Fruit fly (Drosophila melanogaster): ENCODE results near the gene CG6709.
A peak's percentile ranks its signal among the peaks of the same experiment; 100 is the strongest.

Gene CG6709

dm6 chr3L:9864275-9865052, 30.1 kb downstream of the CG6709 start, which contains the start of the genes iPLA2-VIA and Ciz1:
TSS of gene iPLA2-VIA (minus strand) at chr3L:9864349.
TSS of gene Ciz1 (plus strand) at chr3L:9864639.
- TF ChIP-seq Sin3A (optimal IDR thresholded peaks at IDR 0.05) (no peak), psq (optimal IDR thresholded peaks at IDR 0.05) (no peak), insv (optimal IDR thresholded peaks at IDR 0.05) (no peak), ttk (optimal IDR thresholded peaks at IDR 0.05) (no peak), h (optimal IDR thresholded peaks at IDR 0.05) (no peak), Myc (optimal IDR thresholded peaks at IDR 0.05) (no peak)

dm6 chr3L:9863656-9864055, 30.9 kb downstream of the CG6709 start:
- TF ChIP-seq Myc (optimal IDR thresholded peaks at IDR 0.05) (no peak), h (optimal IDR thresholded peaks at IDR 0.05) (no peak), Sin3A (optimal IDR thresholded peaks at IDR 0.05) (no peak), insv (optimal IDR thresholded peaks at IDR 0.05) (no peak), ttk (optimal IDR thresholded peaks at IDR 0.05) (no peak), psq (optimal IDR thresholded peaks at IDR 0.05) (no peak)

- TF ChIP-seq Myc (optimal IDR thresholded peaks at IDR 0.05) = no peak
- TF ChIP-seq h (optimal IDR thresholded peaks at IDR 0.05) = no peak
- TF ChIP-seq psq (optimal IDR thresholded peaks at IDR 0.05) = no peak
- no peak for TF ChIP-seq Sin3A (optimal IDR thresholded peaks at IDR 0.05)
- no peak for TF ChIP-seq ttk (optimal IDR thresholded peaks at IDR 0.05)
- no peak for TF ChIP-seq insv (optimal IDR thresholded peaks at IDR 0.05)
Measured at dm6 chr3L:9859624-9860023, 34.9 kb downstream of the CG6709 start, which contains the start of gene CG10809. TSS of gene CG10809 (minus strand) at chr3L:9859889.

DNA sequence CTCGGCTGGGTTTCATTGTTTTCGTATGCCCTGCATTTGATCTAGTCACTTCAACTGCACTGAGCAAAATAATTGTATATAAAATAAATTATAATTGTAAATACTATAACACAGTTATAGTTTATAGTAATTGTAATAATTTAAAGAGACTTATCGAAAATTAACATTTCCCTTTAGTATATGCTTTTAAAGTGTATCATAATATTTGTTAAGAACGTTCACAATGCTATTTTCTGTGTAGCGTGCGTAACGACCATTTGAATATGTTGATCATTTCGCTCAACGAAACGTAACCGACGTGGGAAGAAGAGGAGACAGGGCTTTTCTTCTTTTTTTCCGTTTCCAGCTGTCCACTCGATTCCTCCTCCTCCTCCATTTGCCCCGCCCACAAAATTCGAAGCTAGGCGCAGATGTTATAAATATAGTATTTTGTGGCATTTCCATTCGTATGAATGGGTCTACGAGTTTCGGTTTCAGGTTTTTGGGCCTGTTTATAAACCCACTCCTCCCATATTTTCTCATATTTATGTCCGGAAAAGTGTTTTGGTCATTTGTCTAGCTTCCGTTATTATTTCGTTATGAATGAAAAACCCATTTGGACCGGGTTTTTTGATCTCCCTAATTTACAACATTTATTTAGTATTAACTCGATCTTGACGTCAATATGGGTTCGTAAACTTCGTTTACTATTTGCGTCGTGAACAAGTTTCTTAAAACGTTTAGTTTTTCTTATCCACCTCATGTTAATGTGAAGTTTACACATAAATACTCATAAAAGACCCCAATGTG, 37.9 kb downstream of the CG6709 start:
- TF ChIP-seq psq (optimal IDR thresholded peaks at IDR 0.05) = no peak

dm6 chr3L:9855784-9856426, 38.6 kb downstream of the CG6709 start:
- no peak for TF ChIP-seq psq (optimal IDR thresholded peaks at IDR 0.05)
- no peak for TF ChIP-seq Sin3A (optimal IDR thresholded peaks at IDR 0.05)
- TF ChIP-seq ttk (optimal IDR thresholded peaks at IDR 0.05) = no peak
- TF ChIP-seq insv (optimal IDR thresholded peaks at IDR 0.05) = no peak
- no peak for TF ChIP-seq Myc (optimal IDR thresholded peaks at IDR 0.05)
- no peak for TF ChIP-seq h (optimal IDR thresholded peaks at IDR 0.05)

DNA sequence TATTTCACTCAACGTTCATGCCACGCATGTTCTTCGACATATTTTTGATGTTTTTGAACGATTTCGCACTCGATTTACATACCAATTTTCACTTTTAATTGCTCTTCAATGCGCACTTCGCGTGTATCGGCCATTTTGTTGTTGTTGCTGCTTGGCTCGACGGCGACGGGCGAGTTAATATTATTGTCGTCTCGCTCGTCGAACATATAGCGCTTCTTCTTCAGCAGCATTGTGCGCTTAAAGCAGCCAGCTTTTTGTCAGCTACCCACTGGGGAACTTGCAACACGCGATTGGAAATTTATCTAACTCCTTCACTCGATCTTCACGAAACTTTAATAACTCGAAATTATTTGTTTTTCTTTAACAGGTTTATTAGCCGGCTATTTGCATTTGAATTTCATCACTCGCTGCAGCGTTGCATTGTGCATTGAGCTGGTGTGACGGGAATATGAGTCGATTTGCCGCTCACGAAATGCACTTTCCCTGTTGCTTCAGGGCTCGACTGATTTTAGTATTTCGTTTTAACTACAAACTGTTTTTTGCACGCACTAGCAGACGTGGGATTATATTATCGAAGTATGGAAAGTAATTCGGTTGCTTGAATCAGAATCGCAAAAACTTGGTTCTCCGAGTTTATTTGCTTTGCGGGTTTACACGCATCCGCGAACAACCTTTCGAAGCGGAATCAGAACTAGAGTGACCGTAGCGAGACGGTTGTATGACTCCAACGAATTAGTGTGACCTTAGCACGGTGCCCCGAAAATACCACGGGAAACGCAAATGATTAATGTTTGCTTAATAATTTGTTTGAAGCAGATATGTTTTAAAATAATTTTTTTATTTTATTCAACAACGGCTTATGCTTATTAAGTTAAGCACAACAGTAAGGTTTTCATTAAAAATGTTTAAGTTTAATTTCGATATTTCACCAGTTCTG, 39.7 kb downstream of the CG6709 start, which contains the start of gene RasGAP1:
TSS of gene RasGAP1 (minus strand) at position 703 of the 937 bp plus-strand sequence.
- TF ChIP-seq ttk (optimal IDR thresholded peaks at IDR 0.05) (no peak), psq (optimal IDR thresholded peaks at IDR 0.05) (peak; percentile 30)

DNA sequence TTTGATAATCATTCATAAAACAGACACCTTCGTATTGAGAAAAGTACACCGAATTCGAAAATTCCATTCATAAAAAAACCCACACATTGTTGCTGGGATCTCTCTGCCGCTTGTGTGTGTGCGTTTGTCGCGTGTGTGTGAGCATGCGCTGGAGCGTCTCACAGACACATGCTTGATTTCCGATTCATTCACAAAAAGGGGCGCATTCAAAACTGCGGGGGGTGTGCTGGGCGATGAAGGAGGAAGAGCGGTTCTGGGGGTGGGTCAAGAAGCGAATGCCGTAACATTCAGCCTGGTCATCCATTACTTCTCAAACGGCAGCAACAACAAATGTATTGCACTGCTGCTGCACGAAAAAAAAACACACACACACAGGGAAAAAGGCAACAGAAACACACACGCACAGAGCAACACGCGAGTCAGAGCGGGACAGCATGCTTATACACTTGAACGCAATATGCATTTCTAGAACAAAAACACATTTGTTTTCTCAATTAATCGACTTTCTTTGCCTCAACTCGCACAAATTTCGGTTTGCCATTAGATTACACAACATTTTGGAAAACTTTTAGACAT, 40.6 kb downstream of the CG6709 start:
- TF ChIP-seq Myc (optimal IDR thresholded peaks at IDR 0.05) (no peak), Sin3A (optimal IDR thresholded peaks at IDR 0.05) (no peak)

dm6 chr3L:9853140-9853746, 41.3 kb downstream of the CG6709 start:
- no peak for TF ChIP-seq Sin3A (optimal IDR thresholded peaks at IDR 0.05)
- TF ChIP-seq ttk (optimal IDR thresholded peaks at IDR 0.05) = no peak
- TF ChIP-seq psq (optimal IDR thresholded peaks at IDR 0.05) = no peak
- TF ChIP-seq insv (optimal IDR thresholded peaks at IDR 0.05) = no peak
- TF ChIP-seq h (optimal IDR thresholded peaks at IDR 0.05) = no peak
- TF ChIP-seq Myc (optimal IDR thresholded peaks at IDR 0.05) = no peak

DNA sequence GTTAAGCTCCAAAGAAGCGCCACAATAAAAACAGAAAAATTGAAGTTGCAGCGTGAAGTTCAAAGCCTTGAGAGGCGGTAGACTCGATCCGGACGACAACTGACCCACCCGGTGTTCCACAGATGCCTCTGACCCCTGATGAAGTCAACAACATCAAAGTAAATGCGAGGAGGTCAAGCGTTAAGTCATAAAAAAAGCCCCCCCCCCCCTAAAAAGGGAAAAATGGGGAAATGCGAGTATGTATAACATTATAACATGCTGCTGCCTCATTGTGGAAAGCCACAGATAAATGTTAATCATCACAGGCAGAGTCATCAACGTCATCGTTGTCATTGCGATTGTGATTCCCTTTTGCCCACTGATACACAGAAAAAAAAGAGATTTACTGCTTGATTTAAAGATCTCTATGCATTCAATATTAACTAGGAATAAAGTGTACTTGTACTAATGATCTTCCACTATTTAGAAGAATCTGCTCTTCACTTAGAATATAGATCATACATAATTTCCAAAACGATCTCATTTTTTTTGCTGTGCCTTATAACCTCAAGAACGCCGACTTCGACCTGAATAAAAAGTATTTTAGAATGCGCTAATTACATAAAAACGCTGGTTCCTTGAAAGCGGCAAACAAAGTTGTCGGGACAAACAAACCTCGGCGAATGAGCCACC, 43.4 kb downstream of the CG6709 start:
- TF ChIP-seq psq (optimal IDR thresholded peaks at IDR 0.05) (no peak), h (optimal IDR thresholded peaks at IDR 0.05) (no peak), Myc (optimal IDR thresholded peaks at IDR 0.05) (no peak), Sin3A (optimal IDR thresholded peaks at IDR 0.05) (no peak), insv (optimal IDR thresholded peaks at IDR 0.05) (no peak), ttk (optimal IDR thresholded peaks at IDR 0.05) (no peak)

DNA sequence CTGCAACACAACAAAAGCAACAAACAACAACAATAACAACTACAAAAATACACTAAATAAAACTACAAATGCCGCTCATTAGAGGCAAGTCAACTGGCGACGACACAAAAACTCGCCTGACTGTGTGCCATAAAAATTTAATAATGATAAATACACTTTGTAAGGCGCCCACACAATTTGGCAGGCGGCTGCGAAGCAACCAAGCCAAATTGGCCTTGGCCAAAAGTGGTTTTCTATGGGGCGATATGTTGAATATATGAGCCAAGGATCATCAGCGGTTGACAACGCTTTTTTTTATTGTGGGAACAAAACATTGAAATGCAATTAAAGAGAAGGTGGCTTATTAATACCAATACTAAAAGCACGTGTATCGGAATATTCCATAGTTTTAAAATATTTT, 44.4 kb downstream of the CG6709 start:
- TF ChIP-seq Myc (optimal IDR thresholded peaks at IDR 0.05) = no peak
- TF ChIP-seq insv (optimal IDR thresholded peaks at IDR 0.05) = no peak
- no peak for TF ChIP-seq ttk (optimal IDR thresholded peaks at IDR 0.05)
- no peak for TF ChIP-seq Sin3A (optimal IDR thresholded peaks at IDR 0.05)
- TF ChIP-seq psq (optimal IDR thresholded peaks at IDR 0.05) = no peak
- no peak for TF ChIP-seq h (optimal IDR thresholded peaks at IDR 0.05)

All from Kc167 (cell line).